Fruit fly (Drosophila melanogaster): ENCODE measurements around the gene CG1265.

- TF ChIP-seq psq (optimal IDR thresholded peaks at IDR 0.05) (no peak), ttk (optimal IDR thresholded peaks at IDR 0.05) (no peak)
Observed at dm6 chr3L:4282627-4283026, 28.1 kb downstream of the CG1265 start, which contains the start of gene CG11583.
